Fruit fly (Drosophila melanogaster) whole organism, embryonic: ENCODE data around the gene CG2772.
A peak's percentile ranks its signal among the peaks of the same experiment; 100 is the strongest.

Experiments used
- Ada2b ChIP-seq: fragments of 200-800 bp; sonication (Bioruptor generic); IDR thresholded peaks from 2 replicates; pipeline ENCODE4 v1.3.6; 2022; ENCODE audit warnings: missing biosample characterization, missing genetic modification characterization
- CG10147 ChIP-seq: fragments of 200-800 bp; sonication (Bioruptor generic); optimal IDR thresholded peaks from 2 replicates; lab custom pipeline; 2019; ENCODE audit warnings: missing biosample characterization, mild to moderate bottlenecking, missing genetic modification characterization, moderate library complexity
- CG10267 ChIP-seq: fragments of 200-800 bp; sonication (Bioruptor generic); optimal IDR thresholded peaks from 2 replicates; lab custom pipeline; 2018; ENCODE audit warnings: missing biosample characterization, mild to moderate bottlenecking, missing genetic modification characterization, moderate library complexity
- CG10543 ChIP-seq: fragments of 200-800 bp; sonication (Bioruptor generic); optimal IDR thresholded peaks from 3 replicates; lab custom pipeline; 2017; ENCODE audit warnings: missing biosample characterization, mild to moderate bottlenecking, missing genetic modification characterization, moderate library complexity
- CG12236 ChIP-seq: fragments of 200-800 bp; sonication (Bioruptor generic); optimal IDR thresholded peaks from 2 replicates; lab custom pipeline; 2016; ENCODE audit warnings: missing biosample characterization, missing genetic modification characterization
- CG12391 ChIP-seq: fragments of 200-800 bp; sonication (Bioruptor generic); optimal IDR thresholded peaks from 3 replicates; lab custom pipeline; 2018; ENCODE audit warnings: missing biosample characterization, mild to moderate bottlenecking, missing genetic modification characterization, moderate library complexity
- CG1529 ChIP-seq: fragments of 200-800 bp; sonication (Bioruptor generic); optimal IDR thresholded peaks from 3 replicates; lab custom pipeline; 2018; ENCODE audit warnings: missing biosample characterization, missing genetic modification characterization
- CG1602 ChIP-seq: fragments of 200-800 bp; sonication (Bioruptor generic); optimal IDR thresholded peaks from 3 replicates; lab custom pipeline; 2016; ENCODE audit warnings: missing biosample characterization, missing genetic modification characterization
- CG17385 ChIP-seq: fragments of 200-800 bp; sonication (Bioruptor generic); optimal IDR thresholded peaks from 3 replicates; lab custom pipeline; 2018; ENCODE audit warnings: missing biosample characterization, mild to moderate bottlenecking, missing genetic modification characterization
- CG18619 ChIP-seq: fragments of 200-800 bp; sonication (Bioruptor generic); optimal IDR thresholded peaks from 3 replicates; lab custom pipeline; 2017; ENCODE audit warnings: missing biosample characterization, mild to moderate bottlenecking, missing genetic modification characterization
- CG32772 ChIP-seq: fragments of 200-800 bp; sonication (Bioruptor generic); IDR thresholded peaks from 2 replicates; pipeline ENCODE4 v1.3.6; 2022; ENCODE audit warnings: missing biosample characterization, missing genetic modification characterization
- CG33557 ChIP-seq: fragments of 200-800 bp; sonication (Bioruptor generic); optimal IDR thresholded peaks from 2 replicates; lab custom pipeline; 2019; ENCODE audit warnings: missing biosample characterization, mild to moderate bottlenecking, missing genetic modification characterization, moderate library complexity
- CG42726 ChIP-seq: fragments of 200-800 bp; sonication (Bioruptor generic); IDR thresholded peaks from 2 replicates; pipeline ENCODE4 v1.3.6; 2022; ENCODE audit warnings: missing biosample characterization, missing genetic modification characterization; ENCODE audit not compliant: partially characterized antibody
- CG5953 ChIP-seq: fragments of 200-800 bp; sonication (Bioruptor generic); IDR thresholded peaks from 2 replicates; pipeline ENCODE4 v1.3.6; 2022; ENCODE audit warnings: missing biosample characterization, missing genetic modification characterization
- CG7271 ChIP-seq: fragments of 200-800 bp; sonication (Bioruptor generic); optimal IDR thresholded peaks from 2 replicates; lab custom pipeline; 2018; ENCODE audit warnings: missing biosample characterization, mild to moderate bottlenecking, missing genetic modification characterization, moderate library complexity
- CG7357 ChIP-seq: fragments of 200-800 bp; sonication (Bioruptor generic); IDR thresholded peaks from 3 replicates; pipeline ENCODE4 v1.3.6; 2022; ENCODE audit warnings: missing biosample characterization, missing genetic modification characterization
- CG8359 ChIP-seq: fragments of 200-800 bp; sonication (Bioruptor generic); optimal IDR thresholded peaks from 2 replicates; lab custom pipeline; 2017; ENCODE audit warnings: missing biosample characterization, mild to moderate bottlenecking, missing genetic modification characterization, borderline replicate concordance
- CG8924 ChIP-seq: fragments of 200-800 bp; optimal IDR thresholded peaks from 3 replicates; lab custom pipeline; 2019; ENCODE audit warnings: missing biosample characterization, mild to moderate bottlenecking, missing genetic modification characterization, moderate library complexity
- CG9609 ChIP-seq: fragments of 200-800 bp; sonication (Bioruptor generic); optimal IDR thresholded peaks from 3 replicates; lab custom pipeline; 2016; ENCODE audit warnings: missing biosample characterization, missing genetic modification characterization
- CTCF ChIP-seq: fragments of 200-800 bp; sonication (Bioruptor generic); optimal IDR thresholded peaks from 2 replicates; lab custom pipeline; 2017; ENCODE audit warnings: missing biosample characterization, mild to moderate bottlenecking, missing genetic modification characterization, moderate library complexity
- Deaf1 ChIP-seq: fragments of 200-800 bp; optimal IDR thresholded peaks from 3 replicates; lab custom pipeline; 2019; ENCODE audit warnings: missing biosample characterization, mild to moderate bottlenecking, missing genetic modification characterization, moderate library complexity
- Elba2 ChIP-seq: fragments of 200-800 bp; sonication (Bioruptor generic); optimal IDR thresholded peaks from 3 replicates; lab custom pipeline; 2016; ENCODE audit warnings: missing biosample characterization, missing genetic modification characterization
- Gug ChIP-seq: fragments of 200-800 bp; sonication (Bioruptor generic); IDR thresholded peaks from 4 replicates; pipeline ENCODE4 v1.3.6; 2022; ENCODE audit warnings: missing biosample characterization, missing genetic modification characterization
- Hsf ChIP-seq: fragments of 200-800 bp; sonication (Bioruptor generic); optimal IDR thresholded peaks from 3 replicates; lab custom pipeline; 2016; ENCODE audit warnings: missing biosample characterization, missing genetic modification characterization
- Lhr ChIP-seq: fragments of 200-800 bp; sonication (Bioruptor generic); optimal IDR thresholded peaks from 3 replicates; lab custom pipeline; 2017; ENCODE audit warnings: mild to moderate bottlenecking, missing biosample characterization, missing genetic modification reagents, missing genetic modification characterization
- Lpt ChIP-seq: fragments of >200 bp; optimal IDR thresholded peaks from 2 replicates; lab custom pipeline; 2018; ENCODE audit warnings: missing biosample characterization, missing genetic modification characterization
- Mad ChIP-seq: fragments of 200-800 bp; sonication (Bioruptor generic); optimal IDR thresholded peaks from 2 replicates; lab custom pipeline; 2016; ENCODE audit warnings: missing biosample characterization, missing genetic modification characterization
- Max ChIP-seq: fragments of 200-800 bp; sonication (Bioruptor generic); optimal IDR thresholded peaks from 2 replicates; lab custom pipeline; 2016; ENCODE audit warnings: missing biosample characterization, mild to moderate bottlenecking, missing genetic modification characterization
- NFAT ChIP-seq: fragments of 200-800 bp; sonication (Bioruptor generic); IDR thresholded peaks from 2 replicates; pipeline ENCODE4 v1.3.6; 2022; ENCODE audit warnings: missing biosample characterization, missing genetic modification characterization
- NfI ChIP-seq: fragments of 200-800 bp; sonication (Bioruptor generic); optimal IDR thresholded peaks from 3 replicates; lab custom pipeline; 2018; ENCODE audit warnings: missing biosample characterization, mild to moderate bottlenecking, missing genetic modification characterization, moderate library complexity
- Optix ChIP-seq: fragments of 200-800 bp; sonication (Bioruptor generic); IDR thresholded peaks from 3 replicates; pipeline ENCODE4 v1.3.6; 2022; ENCODE audit warnings: missing biosample characterization, missing genetic modification characterization
- Pdp1 ChIP-seq, 2 experiments: fragments of 200-800 bp; sonication (Bioruptor generic); optimal IDR thresholded peaks; 3 replicates each; lab custom pipeline; 2016; ENCODE audit warnings: missing biosample characterization in 2 of 2, missing genetic modification characterization in 2 of 2, mild to moderate bottlenecking in 1 of 2, moderate library complexity in 1 of 2
- Rfx ChIP-seq: fragments of 200-800 bp; sonication (Bioruptor generic); IDR thresholded peaks from 2 replicates; pipeline ENCODE4 v1.3.6; 2022; ENCODE audit warnings: missing biosample characterization, missing genetic modification characterization
- Sry-β ChIP-seq: fragments of 200-800 bp; sonication (Bioruptor generic); optimal IDR thresholded peaks from 2 replicates; lab custom pipeline; 2018; ENCODE audit warnings: missing biosample characterization, mild to moderate bottlenecking, missing genetic modification characterization, moderate library complexity
- Ssrp ChIP-seq: fragments of 200-800 bp; sonication (Bioruptor generic); optimal IDR thresholded peaks from 2 replicates; lab custom pipeline; 2018; ENCODE audit warnings: missing biosample characterization, mild to moderate bottlenecking, missing genetic modification characterization, moderate library complexity
- abd-A ChIP-seq: fragments of 200-800 bp; sonication (Bioruptor generic); optimal IDR thresholded peaks from 3 replicates; lab custom pipeline; 2019; ENCODE audit warnings: missing biosample characterization, mild to moderate bottlenecking, missing genetic modification characterization, moderate library complexity
- ap ChIP-seq: fragments of 200-800 bp; sonication (Bioruptor generic); IDR thresholded peaks from 2 replicates; pipeline ENCODE4 v1.3.6; 2022; ENCODE audit warnings: missing biosample characterization, missing genetic modification characterization
- bsh ChIP-seq, 2 experiments: fragments of 200-800 bp; sonication (Bioruptor generic); optimal IDR thresholded peaks; 2 replicates each; lab custom pipeline; 2017 to 2018; ENCODE audit warnings: mild to moderate bottlenecking in 2 of 2, missing biosample characterization in 2 of 2, missing genetic modification characterization in 2 of 2, moderate library complexity in 1 of 2
- dimm ChIP-seq: fragments of 200-800 bp; sonication (Bioruptor generic); IDR thresholded peaks from 2 replicates; pipeline ENCODE4 v1.3.6; 2022; ENCODE audit warnings: missing biosample characterization, missing genetic modification characterization
- gce ChIP-seq: fragments of 200-800 bp; sonication (Bioruptor generic); IDR thresholded peaks from 3 replicates; pipeline ENCODE4 v1.3.6; 2022; ENCODE audit warnings: missing biosample characterization, missing genetic modification characterization
- grau ChIP-seq: fragments of 200-800 bp; optimal IDR thresholded peaks from 3 replicates; lab custom pipeline; 2019; ENCODE audit warnings: missing biosample characterization, mild to moderate bottlenecking, missing genetic modification characterization, moderate library complexity
- ham ChIP-seq: fragments of 200-800 bp; sonication (Bioruptor generic); IDR thresholded peaks from 2 replicates; pipeline ENCODE4 v1.3.6; 2022; ENCODE audit warnings: missing biosample characterization, missing genetic modification characterization
- lab ChIP-seq: fragments of 200-800 bp; sonication (Bioruptor generic); optimal IDR thresholded peaks from 3 replicates; lab custom pipeline; 2017; ENCODE audit warnings: missing biosample characterization, missing genetic modification characterization, mild to moderate bottlenecking, moderate library complexity, missing genetic modification reagents
- lola ChIP-seq, 3 experiments: fragments of >200 bp in 2 of 3; fragments of 200-800 bp in 1 of 3; sonication (Bioruptor generic) in 1 of 3; optimal IDR thresholded peaks; 2 replicates each; lab custom pipeline; 2017 to 2019; ENCODE audit warnings: missing biosample characterization in 3 of 3, missing genetic modification characterization in 3 of 3, mild to moderate bottlenecking in 1 of 3, moderate library complexity in 1 of 3
- mirr ChIP-seq: fragments of 200-800 bp; sonication (Bioruptor generic); optimal IDR thresholded peaks from 3 replicates; lab custom pipeline; 2018; ENCODE audit warnings: missing biosample characterization, mild to moderate bottlenecking, missing genetic modification characterization
- nau ChIP-seq: fragments of 200-800 bp; sonication (Bioruptor generic); optimal IDR thresholded peaks from 3 replicates; lab custom pipeline; 2017; ENCODE audit warnings: missing biosample characterization, mild to moderate bottlenecking, missing genetic modification characterization, missing genetic modification reagents
- pzg ChIP-seq: fragments of 200-800 bp; sonication (Bioruptor generic); optimal IDR thresholded peaks from 3 replicates; lab custom pipeline; 2018; ENCODE audit warnings: missing biosample characterization, mild to moderate bottlenecking, missing genetic modification characterization, moderate library complexity
- trem ChIP-seq: fragments of 200-800 bp; optimal IDR thresholded peaks from 3 replicates; lab custom pipeline; 2019; ENCODE audit warnings: missing biosample characterization, mild to moderate bottlenecking, missing genetic modification characterization, moderate library complexity
- tx ChIP-seq: fragments of 200-800 bp; sonication (Bioruptor generic); optimal IDR thresholded peaks from 2 replicates; lab custom pipeline; 2016; ENCODE audit warnings: missing biosample characterization, missing genetic modification characterization
- unc-4 ChIP-seq: fragments of 200-800 bp; sonication (Bioruptor generic); IDR thresholded peaks from 2 replicates; pipeline ENCODE4 v1.3.6; 2022; ENCODE audit warnings: missing biosample characterization, missing genetic modification characterization; ENCODE audit not compliant: partially characterized antibody

The CG2772 gene

DNA sequence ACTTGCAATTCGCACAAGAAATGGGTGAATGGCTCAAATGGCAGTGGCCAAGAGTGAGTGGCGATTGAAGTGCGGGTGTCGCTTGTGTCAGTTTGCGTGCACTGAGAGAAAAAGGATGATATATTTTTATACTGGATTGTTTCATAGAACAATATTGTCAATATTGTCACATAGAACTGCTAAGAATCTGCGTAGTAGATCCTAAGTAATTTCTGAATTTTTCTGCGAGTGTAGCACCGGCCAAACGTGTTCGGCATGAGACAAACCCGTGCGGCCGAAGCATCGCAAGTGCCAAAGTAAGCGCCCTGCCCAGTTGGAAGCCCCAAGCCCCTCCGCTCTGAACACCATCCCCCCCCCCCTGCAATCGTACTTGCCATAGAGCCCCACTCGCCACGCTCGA is 5.5 kb upstream of the CG2772 start (continued):
- peak; percentile 43; the same call in 1 of the 2 replicates for TF ChIP-seq ap
- peak; percentile 80 for TF ChIP-seq lab (GFP tag; lab: Kevin White, UChicago)
- TF ChIP-seq Sry-β (GFP tag; lab: Kevin White, UChicago): no peak
- TF ChIP-seq NfI: peak; percentile 29
- peak; percentile 64 for TF ChIP-seq nau (GFP tag; lab: Kevin White, UChicago)
- peak; percentile 76 for TF ChIP-seq CG32772
- TF ChIP-seq CG12391 (tag; lab: Kevin White, UChicago): peak; percentile 69
- peak; percentile 29 for TF ChIP-seq trem (tag; lab: Kevin White, UChicago)
- TF ChIP-seq CG18619: peak; percentile 8
- no peak for TF ChIP-seq unc-4 (GFP tag; lab: Robert Waterston, UW)
- no peak for TF ChIP-seq pzg (GFP tag; lab: Kevin White, UChicago)
- TF ChIP-seq CG12236: no peak
- TF ChIP-seq Rfx (GFP tag; lab: Robert Waterston, UW): peak; percentile 75
- TF ChIP-seq CG17385 (GFP tag; lab: Kevin White, UChicago): peak; percentile 62
- no peak for TF ChIP-seq Pdp1 (GFP tag; optimal IDR thresholded peaks at IDR 0.05; lab: Kevin White, UChicago)
- TF ChIP-seq abd-A (tag; lab: Kevin White, UChicago): no peak
- no peak for TF ChIP-seq Deaf1 (tag; lab: Kevin White, UChicago)
- peak; percentile 9 for TF ChIP-seq Ssrp (tag; lab: Kevin White, UChicago)
- TF ChIP-seq Optix: peak; percentile 76; the same call in 2 of the 3 replicates
- TF ChIP-seq CG33557: no peak
- no peak for TF ChIP-seq Max
- no peak for TF ChIP-seq Lpt (GFP tag; lab: Kevin White, UChicago)
- TF ChIP-seq Mad (GFP tag; lab: Kevin White, UChicago): peak; percentile 55
- TF ChIP-seq Lhr (GFP tag; lab: Kevin White, UChicago): no peak
- TF ChIP-seq CG8359 (GFP tag; lab: Kevin White, UChicago): peak; percentile 25
- TF ChIP-seq bsh (GFP tag; optimal IDR thresholded peaks at IDR 0.05; lab: Kevin White, UChicago): peak in 1 of 2 experiments; percentile 37
- peak; percentile 49; the same call in 2 of the 4 replicates for TF ChIP-seq Gug
- no peak for TF ChIP-seq tx (GFP tag; lab: Kevin White, UChicago)
- TF ChIP-seq CG7271 (tag; lab: Kevin White, UChicago): no peak
- no peak for TF ChIP-seq CG10543 (GFP tag; lab: Kevin White, UChicago)
- no peak for TF ChIP-seq Hsf (GFP tag; lab: Kevin White, UChicago)
- TF ChIP-seq ham (GFP tag; lab: Robert Waterston, UW): no peak
- TF ChIP-seq CG42726 (GFP tag; lab: Robert Waterston, UW): no peak
- TF ChIP-seq CG7357 (GFP tag; lab: Robert Waterston, UW): peak; percentile 61; the same call in 1 of the 3 replicates
- TF ChIP-seq CG9609 (GFP tag; lab: Kevin White, UChicago): peak; percentile 69
- TF ChIP-seq grau (tag; lab: Kevin White, UChicago): peak; percentile 37
- TF ChIP-seq CG10147: no peak
- TF ChIP-seq Elba2 (GFP tag; lab: Kevin White, UChicago): no peak
- no peak for TF ChIP-seq lola (GFP tag; optimal IDR thresholded peaks at IDR 0.05; lab: Kevin White, UChicago)
- no peak for TF ChIP-seq mirr
- TF ChIP-seq CG1602 (GFP tag; lab: Kevin White, UChicago): peak; percentile 44
- TF ChIP-seq CG10267 (tag; lab: Kevin White, UChicago): peak; percentile 39
- TF ChIP-seq CG1529 (GFP tag; lab: Kevin White, UChicago): peak; percentile 59
- TF ChIP-seq Ada2b (GFP tag; lab: Robert Waterston, UW): peak; percentile 72
- TF ChIP-seq CG5953 (GFP tag; lab: Robert Waterston, UW): peak; percentile 64
- TF ChIP-seq CG8924 (tag; lab: Kevin White, UChicago): peak; percentile 55
- TF ChIP-seq gce (GFP tag; lab: Robert Waterston, UW): peak; percentile 59; the same call in 1 of the 3 replicates
- peak; percentile 57 for TF ChIP-seq dimm (GFP tag; lab: Robert Waterston, UW)
- peak; percentile 48; the same call in 1 of the 2 replicates for TF ChIP-seq NFAT (GFP tag; lab: Robert Waterston, UW)
- TF ChIP-seq CTCF (GFP tag; lab: Kevin White, UChicago): peak; percentile 8
